Worm (Caenorhabditis elegans) whole organism, midembryonic: ENCODE data around the gene cest-17.

Experiments used
- flt-1 ChIP-seq: fragments of 200-800 bp; sonication (Bioruptor generic); IDR thresholded peaks from 2 replicates; pipeline ENCODE4 v1.3.6; 2022; ENCODE audit warnings: missing genetic modification characterization, missing compliant biosample characterization
- med-1 ChIP-seq: sonication (generic microtip); optimal IDR thresholded peaks from 2 replicates; lab custom pipeline; 2017; ENCODE audit warnings: missing genetic modification characterization, mild to moderate bottlenecking, missing compliant biosample characterization, antibody characterized with exemption, missing genetic modification reagents; ENCODE audit not compliant: insufficient read depth
- tab-1 ChIP-seq: fragments of 200-800 bp; sonication (Bioruptor generic); IDR thresholded peaks from 2 replicates; pipeline ENCODE4 v1.3.6; 2022; ENCODE audit warnings: missing genetic modification characterization, missing compliant biosample characterization
- ztf-29 ChIP-seq: fragments of 200-800 bp; sonication (Bioruptor generic); IDR thresholded peaks from 2 replicates; pipeline ENCODE4 v1.3.6; 2022; ENCODE audit warnings: missing genetic modification reagents, missing genetic modification characterization, missing compliant biosample characterization

DNA sequence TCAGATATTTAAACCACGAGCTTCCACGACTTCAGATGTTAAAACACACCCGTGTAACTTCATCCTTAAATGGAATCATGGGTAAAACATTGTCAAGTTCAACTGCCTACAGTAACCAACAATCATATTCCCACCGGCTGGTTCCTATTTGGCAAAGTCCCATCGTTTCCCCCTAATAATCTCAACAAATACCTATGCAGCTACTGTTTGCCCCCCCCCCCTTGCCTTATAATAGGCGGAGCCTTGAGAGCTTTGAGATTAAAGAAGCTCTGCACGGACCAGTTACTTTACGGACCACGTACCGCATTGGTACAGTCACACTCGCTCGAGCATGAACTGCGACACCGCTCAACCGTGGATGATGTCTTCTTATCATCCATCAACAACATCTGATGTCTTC is 21.5 kb downstream of the cest-17 start, which contains the start of gene pax-1:
- TF ChIP-seq ztf-29 (no peak), flt-1 (GFP tag; lab: Robert Waterston, UW) (no peak), med-1 (GFP tag; lab: Kevin White, UChicago) (no peak), tab-1 (GFP tag; lab: Robert Waterston, UW) (no peak)
